Fruit fly (Drosophila melanogaster) whole organism, embryonic: ENCODE measurements around the gene nAChRalpha7.

Experiments
- Ada2b ChIP-seq: fragments of 200-800 bp; sonication (Bioruptor generic); IDR thresholded peaks from 2 replicates; pipeline ENCODE4 v1.3.6; 2022; ENCODE audit warnings: missing biosample characterization, missing genetic modification characterization
- Atf-2 ChIP-seq: fragments of 200-800 bp; sonication (Bioruptor generic); optimal IDR thresholded peaks from 2 replicates; lab custom pipeline; 2016; ENCODE audit warnings: missing biosample characterization, missing genetic modification characterization
- BtbVII ChIP-seq: fragments of 200-800 bp; sonication (Bioruptor generic); optimal IDR thresholded peaks from 3 replicates; lab custom pipeline; 2017; ENCODE audit warnings: missing biosample characterization, mild to moderate bottlenecking, missing genetic modification characterization
- CG11504 ChIP-seq: fragments of 200-800 bp; sonication (Bioruptor generic); optimal IDR thresholded peaks from 3 replicates; lab custom pipeline; 2019; ENCODE audit warnings: missing biosample characterization, mild to moderate bottlenecking, missing genetic modification characterization, moderate library complexity
- CG11695 ChIP-seq: fragments of 200-800 bp; sonication (Bioruptor generic); IDR thresholded peaks from 3 replicates; pipeline ENCODE4 v1.3.6; 2022; ENCODE audit warnings: missing biosample characterization, missing genetic modification characterization
- CG12942 ChIP-seq: fragments of 200-800 bp; sonication (Bioruptor generic); optimal IDR thresholded peaks from 3 replicates; lab custom pipeline; 2016; ENCODE audit warnings: missing biosample characterization, missing genetic modification characterization
- CG14710 ChIP-seq: fragments of 200-800 bp; sonication (Bioruptor generic); optimal IDR thresholded peaks from 3 replicates; lab custom pipeline; 2019; ENCODE audit warnings: missing biosample characterization, mild to moderate bottlenecking, missing genetic modification characterization, moderate library complexity
- CG15011 ChIP-seq: fragments of 200-800 bp; sonication (Bioruptor generic); optimal IDR thresholded peaks from 3 replicates; lab custom pipeline; 2018; ENCODE audit warnings: missing biosample characterization, mild to moderate bottlenecking, missing genetic modification characterization
- CG16813 ChIP-seq: fragments of 200-800 bp; sonication (Bioruptor generic); IDR thresholded peaks from 3 replicates; pipeline ENCODE4 v1.3.6; 2022; ENCODE audit warnings: missing biosample characterization, missing genetic modification characterization; ENCODE audit not compliant: partially characterized antibody
- CG34376 ChIP-seq: fragments of 200-800 bp; sonication (Bioruptor generic); optimal IDR thresholded peaks from 2 replicates; lab custom pipeline; 2018; ENCODE audit warnings: missing biosample characterization, mild to moderate bottlenecking, missing genetic modification characterization
- CG42726 ChIP-seq: fragments of 200-800 bp; sonication (Bioruptor generic); IDR thresholded peaks from 2 replicates; pipeline ENCODE4 v1.3.6; 2022; ENCODE audit warnings: missing biosample characterization, missing genetic modification characterization; ENCODE audit not compliant: partially characterized antibody
- CG4328 ChIP-seq: fragments of 200-800 bp; sonication (Bioruptor generic); optimal IDR thresholded peaks from 3 replicates; lab custom pipeline; 2017; ENCODE audit warnings: missing biosample characterization, missing genetic modification reagents, missing genetic modification characterization
- CG7987 ChIP-seq: fragments of 200-800 bp; sonication (Bioruptor generic); optimal IDR thresholded peaks from 2 replicates; lab custom pipeline; 2018; ENCODE audit warnings: missing biosample characterization, mild to moderate bottlenecking, missing genetic modification characterization, moderate library complexity
- CG8290 ChIP-seq, 3 experiments: fragments of 200-800 bp; sonication (Bioruptor generic); optimal IDR thresholded peaks; 2 replicates each; lab custom pipeline; 2016 to 2019; ENCODE audit warnings: missing biosample characterization in 3 of 3, missing genetic modification characterization in 3 of 3, mild to moderate bottlenecking in 2 of 3, moderate library complexity in 1 of 3
- CG8359 ChIP-seq: fragments of 200-800 bp; sonication (Bioruptor generic); optimal IDR thresholded peaks from 2 replicates; lab custom pipeline; 2017; ENCODE audit warnings: missing biosample characterization, mild to moderate bottlenecking, missing genetic modification characterization, borderline replicate concordance
- CG8388 ChIP-seq: fragments of 200-800 bp; sonication (Bioruptor generic); optimal IDR thresholded peaks from 2 replicates; lab custom pipeline; 2019; ENCODE audit warnings: missing biosample characterization, mild to moderate bottlenecking, missing genetic modification characterization, moderate library complexity
- CG9609 ChIP-seq: fragments of 200-800 bp; sonication (Bioruptor generic); optimal IDR thresholded peaks from 3 replicates; lab custom pipeline; 2016; ENCODE audit warnings: missing biosample characterization, missing genetic modification characterization
- CTCF ChIP-seq: fragments of 200-800 bp; sonication (Bioruptor generic); optimal IDR thresholded peaks from 2 replicates; lab custom pipeline; 2017; ENCODE audit warnings: missing biosample characterization, mild to moderate bottlenecking, missing genetic modification characterization, moderate library complexity
- CoRest ChIP-seq: fragments of 200-800 bp; sonication (Bioruptor generic); optimal IDR thresholded peaks from 3 replicates; lab custom pipeline; 2018; ENCODE audit warnings: missing biosample characterization, mild to moderate bottlenecking, missing genetic modification characterization, moderate library complexity
- D19B ChIP-seq: fragments of 200-800 bp; sonication (Bioruptor generic); optimal IDR thresholded peaks from 2 replicates; lab custom pipeline; 2017; ENCODE audit warnings: missing biosample characterization, mild to moderate bottlenecking, missing genetic modification characterization
- Fer1 ChIP-seq: fragments of 200-800 bp; sonication (Bioruptor generic); optimal IDR thresholded peaks from 2 replicates; lab custom pipeline; 2017; ENCODE audit warnings: missing biosample characterization, mild to moderate bottlenecking, missing genetic modification characterization
- HmgD ChIP-seq: fragments of 200-800 bp; sonication (Bioruptor generic); optimal IDR thresholded peaks from 3 replicates; lab custom pipeline; 2016; ENCODE audit warnings: missing biosample characterization, missing genetic modification characterization
- Hmr ChIP-seq: fragments of 200-800 bp; sonication (Bioruptor generic); optimal IDR thresholded peaks from 3 replicates; lab custom pipeline; 2017; ENCODE audit warnings: mild to moderate bottlenecking, missing biosample characterization, missing genetic modification reagents, missing genetic modification characterization
- Lpt ChIP-seq: fragments of >200 bp; optimal IDR thresholded peaks from 2 replicates; lab custom pipeline; 2018; ENCODE audit warnings: missing biosample characterization, missing genetic modification characterization
- MTF-1 ChIP-seq: fragments of 200-800 bp; sonication (Bioruptor generic); optimal IDR thresholded peaks from 2 replicates; lab custom pipeline; 2018; ENCODE audit warnings: missing biosample characterization, mild to moderate bottlenecking, missing genetic modification characterization, borderline replicate concordance
- Med ChIP-seq: fragments of 200-800 bp; sonication (Bioruptor generic); peaks from one replicate; lab custom pipeline; 2016; ENCODE audit warnings: missing biosample characterization, missing genetic modification characterization, mild to moderate bottlenecking, inconsistent platforms, moderate library complexity
- Nf-YC ChIP-seq: fragments of 200-800 bp; optimal IDR thresholded peaks from 3 replicates; lab custom pipeline; 2019; ENCODE audit warnings: missing biosample characterization, mild to moderate bottlenecking, missing genetic modification characterization, moderate library complexity
- Rfx ChIP-seq: fragments of 200-800 bp; sonication (Bioruptor generic); IDR thresholded peaks from 2 replicates; pipeline ENCODE4 v1.3.6; 2022; ENCODE audit warnings: missing biosample characterization, missing genetic modification characterization
- Rx ChIP-seq: fragments of 200-800 bp; sonication (Bioruptor generic); IDR thresholded peaks from 2 replicates; pipeline ENCODE4 v1.3.6; 2022; ENCODE audit warnings: missing biosample characterization, missing genetic modification characterization
- aop ChIP-seq: fragments of 200-800 bp; sonication (Bioruptor generic); IDR thresholded peaks from 2 replicates; pipeline ENCODE4 v1.3.6; 2022; ENCODE audit warnings: missing biosample characterization, missing genetic modification characterization
- btn ChIP-seq: fragments of 200-800 bp; sonication (Bioruptor generic); optimal IDR thresholded peaks from 2 replicates; lab custom pipeline; 2016; ENCODE audit warnings: missing biosample characterization, missing genetic modification characterization
- crc ChIP-seq: fragments of 200-800 bp; sonication (Bioruptor generic); optimal IDR thresholded peaks from 2 replicates; lab custom pipeline; 2016; ENCODE audit warnings: missing biosample characterization, missing genetic modification characterization
- cwo ChIP-seq: fragments of 200-800 bp; sonication (Bioruptor generic); optimal IDR thresholded peaks from 3 replicates; lab custom pipeline; 2017; ENCODE audit warnings: missing biosample characterization, missing genetic modification characterization, mild to moderate bottlenecking, moderate library complexity, missing genetic modification reagents
- da ChIP-seq: fragments of 200-800 bp; sonication (Bioruptor generic); optimal IDR thresholded peaks from 2 replicates; lab custom pipeline; 2016; ENCODE audit warnings: missing biosample characterization, missing genetic modification characterization
- disco-r ChIP-seq: fragments of 200-800 bp; sonication (Bioruptor generic); optimal IDR thresholded peaks from 2 replicates; lab custom pipeline; 2016; ENCODE audit warnings: missing biosample characterization, missing genetic modification characterization
- fd3F ChIP-seq: fragments of 200-800 bp; sonication (Bioruptor generic); optimal IDR thresholded peaks from 2 replicates; lab custom pipeline; 2018; ENCODE audit warnings: missing biosample characterization, mild to moderate bottlenecking, missing genetic modification characterization, moderate library complexity
- ftz-f1 ChIP-seq: fragments of 200-800 bp; sonication (Bioruptor generic); optimal IDR thresholded peaks from 2 replicates; lab custom pipeline; 2016; ENCODE audit warnings: missing biosample characterization, missing genetic modification characterization
- ham ChIP-seq: fragments of 200-800 bp; sonication (Bioruptor generic); IDR thresholded peaks from 2 replicates; pipeline ENCODE4 v1.3.6; 2022; ENCODE audit warnings: missing biosample characterization, missing genetic modification characterization
- jumu ChIP-seq: fragments of 200-800 bp; sonication (Bioruptor generic); optimal IDR thresholded peaks from 3 replicates; lab custom pipeline; 2016; ENCODE audit warnings: missing biosample characterization, missing genetic modification characterization
- lola ChIP-seq, 3 experiments: fragments of >200 bp in 2 of 3; fragments of 200-800 bp in 1 of 3; sonication (Bioruptor generic) in 1 of 3; optimal IDR thresholded peaks; 2 replicates each; lab custom pipeline; 2017 to 2019; ENCODE audit warnings: missing biosample characterization in 3 of 3, missing genetic modification characterization in 3 of 3, mild to moderate bottlenecking in 1 of 3, moderate library complexity in 1 of 3
- maf-S ChIP-seq: fragments of 200-800 bp; sonication (Bioruptor generic); optimal IDR thresholded peaks from 2 replicates; lab custom pipeline; 2016; ENCODE audit warnings: missing biosample characterization, missing genetic modification characterization
- pan ChIP-seq, 4 experiments: fragments of >200 bp in 3 of 4; fragments of 200-800 bp in 1 of 4; sonication (Bioruptor generic) in 1 of 4; optimal IDR thresholded peaks in 3 of 4; IDR thresholded peaks in 1 of 4; 2 replicates each; pipeline versions ENCODE4 v1.3.6 to Lab custom; 2017 to 2022; ENCODE audit warnings: missing biosample characterization in 2 of 4, missing genetic modification characterization in 2 of 4, mixed read lengths in 1 of 4
- repo ChIP-seq: fragments of 200-800 bp; sonication (Bioruptor generic); optimal IDR thresholded peaks from 2 replicates; lab custom pipeline; 2016; ENCODE audit warnings: missing biosample characterization, missing genetic modification characterization
- sim ChIP-seq: fragments of 200-800 bp; sonication (Bioruptor generic); IDR thresholded peaks from 2 replicates; pipeline ENCODE4 v1.3.6; 2022; ENCODE audit warnings: missing biosample characterization, missing genetic modification characterization
- slp2 ChIP-seq: fragments of 200-800 bp; sonication (Bioruptor generic); optimal IDR thresholded peaks from 2 replicates; lab custom pipeline; 2016; ENCODE audit warnings: missing biosample characterization, missing genetic modification characterization
- sna ChIP-seq: fragments of 200-800 bp; sonication (Bioruptor generic); IDR thresholded peaks from 2 replicates; pipeline ENCODE4 v1.3.6; 2022; ENCODE audit warnings: missing biosample characterization, missing genetic modification characterization; ENCODE audit not compliant: partially characterized antibody
- ssp ChIP-seq: fragments of 200-800 bp; sonication (Bioruptor generic); IDR thresholded peaks from 2 replicates; pipeline ENCODE4 v1.3.6; 2022; ENCODE audit warnings: missing biosample characterization, missing genetic modification characterization
- tll ChIP-seq, 2 experiments: fragments of 200-800 bp in 1 of 2; fragments of >200 bp in 1 of 2; sonication (Bioruptor generic) in 1 of 2; optimal IDR thresholded peaks; 2 replicates each; lab custom pipeline; 2017 to 2019; ENCODE audit warnings: missing biosample characterization in 2 of 2, missing genetic modification characterization in 2 of 2, mild to moderate bottlenecking in 1 of 2, moderate library complexity in 1 of 2
- zfh2 ChIP-seq: fragments of 200-800 bp; sonication (Bioruptor generic); optimal IDR thresholded peaks from 2 replicates; lab custom pipeline; 2016; ENCODE audit warnings: missing biosample characterization, missing genetic modification characterization

Gene nAChRalpha7

DNA sequence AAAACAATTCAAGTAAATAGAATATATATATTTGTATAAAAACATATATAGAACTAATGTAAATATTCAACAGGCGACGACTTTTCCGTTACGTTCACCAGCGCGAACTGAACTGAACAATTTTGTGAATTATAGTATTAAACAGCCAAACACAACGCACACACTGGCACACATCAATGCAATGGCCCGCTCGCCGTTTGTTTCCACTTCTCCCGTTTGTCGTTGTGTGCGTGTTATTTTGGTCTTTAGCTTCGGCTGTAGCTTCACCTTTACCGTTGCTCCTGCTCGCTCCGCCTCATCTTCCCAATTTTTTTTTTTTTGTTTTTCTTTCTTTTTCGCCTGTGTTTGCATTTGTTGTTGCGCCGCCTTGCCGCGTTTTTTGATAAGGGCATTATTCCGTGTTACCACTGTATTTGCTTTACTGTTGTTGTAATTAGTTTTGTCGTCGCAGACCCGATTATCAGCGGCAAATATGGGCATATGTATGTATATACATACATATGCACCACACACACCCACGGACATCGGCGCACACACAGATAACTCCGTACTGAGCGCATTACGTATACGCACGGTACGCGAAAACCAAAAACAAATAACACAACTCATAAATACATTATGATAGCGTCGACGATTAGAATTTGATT is 40.3 kb downstream of the nAChRalpha7 start, which contains the start of gene CG8051 (continued):
- TF ChIP-seq Atf-2 (GFP tag; lab: Kevin White, UChicago) (no peak), Ada2b (no peak), Lpt (GFP tag; lab: Kevin White, UChicago) (no peak), disco-r (GFP tag; lab: Kevin White, UChicago) (no peak), CG15011 (GFP tag; lab: Kevin White, UChicago) (no peak), CG16813 (GFP tag; lab: Robert Waterston, UW) (no peak), D19B (GFP tag; lab: Kevin White, UChicago) (no peak), Rfx (GFP tag; lab: Robert Waterston, UW) (0 out of 2 replicates have a peak, but pooled peaks have one; percentile 46), Nf-YC (tag; lab: Kevin White, UChicago) (no peak), Med (peak; percentile 64), lola (GFP tag; optimal IDR thresholded peaks at IDR 0.05; lab: Kevin White, UChicago) (no peak), ftz-f1 (GFP tag; lab: Kevin White, UChicago) (peak; percentile 0), CG11504 (tag; lab: Kevin White, UChicago) (peak; percentile 9), CG7987 (GFP tag; lab: Kevin White, UChicago) (peak; percentile 54), BtbVII (GFP tag; lab: Kevin White, UChicago) (no peak), btn (GFP tag; lab: Kevin White, UChicago) (no peak), HmgD (GFP tag; lab: Kevin White, UChicago) (peak; percentile 34), CG34376 (peak; percentile 91), ham (GFP tag; lab: Robert Waterston, UW) (no peak), crc (no peak), CG12942 (no peak), CG14710 (tag; lab: Kevin White, UChicago) (no peak), ssp (GFP tag; lab: Robert Waterston, UW) (peak; percentile 72), Fer1 (peak; percentile 34), jumu (GFP tag; lab: Kevin White, UChicago) (peak; percentile 6), CoRest (tag; lab: Kevin White, UChicago) (no peak), MTF-1 (GFP tag; lab: Kevin White, UChicago) (peak; percentile 42), slp2 (GFP tag; lab: Kevin White, UChicago) (peak; percentile 5), tll (GFP tag; optimal IDR thresholded peaks at IDR 0.05; lab: Kevin White, UChicago) (no peak), CG9609 (GFP tag; lab: Kevin White, UChicago) (no peak), CG8290 (GFP tag; optimal IDR thresholded peaks at IDR 0.05; lab: Kevin White, UChicago) (no peak), CG8290 (tag; optimal IDR thresholded peaks at IDR 0.05; lab: Kevin White, UChicago) (no peak), CG4328 (GFP tag; lab: Kevin White, UChicago) (no peak), CG11695 (no peak), sim (GFP tag; lab: Robert Waterston, UW) (0 out of 2 replicates have a peak, but pooled peaks have one; percentile 19), cwo (GFP tag; lab: Kevin White, UChicago) (peak; percentile 36), CTCF (GFP tag; lab: Kevin White, UChicago) (peak; percentile 24), CG42726 (GFP tag; lab: Robert Waterston, UW) (no peak), CG8359 (GFP tag; lab: Kevin White, UChicago) (no peak), zfh2 (GFP tag; lab: Kevin White, UChicago) (peak; percentile 11), maf-S (GFP tag; lab: Kevin White, UChicago) (no peak), repo (GFP tag; lab: Kevin White, UChicago) (peak; percentile 11), pan (optimal IDR thresholded peaks at IDR 0.05; lab: Kevin White, UChicago) (no peak), pan (GFP tag; optimal IDR thresholded peaks at IDR 0.05 in 1 of 2, IDR thresholded peaks at IDR 0.05 in 1 of 2) (peak in 1 of 2 experiments; percentile 31), aop (no peak), fd3F (GFP tag; lab: Kevin White, UChicago) (no peak), Hmr (GFP tag; lab: Kevin White, UChicago) (peak; percentile 8), sna (GFP tag; lab: Robert Waterston, UW) (no peak), CG8388 (GFP tag; lab: Kevin White, UChicago) (no peak), Rx (GFP tag; lab: Robert Waterston, UW) (no peak), da (GFP tag; lab: Kevin White, UChicago) (no peak)
